Fruit fly (Drosophila melanogaster): Measurements from ENCODE around the gene CG13028.

DNA sequence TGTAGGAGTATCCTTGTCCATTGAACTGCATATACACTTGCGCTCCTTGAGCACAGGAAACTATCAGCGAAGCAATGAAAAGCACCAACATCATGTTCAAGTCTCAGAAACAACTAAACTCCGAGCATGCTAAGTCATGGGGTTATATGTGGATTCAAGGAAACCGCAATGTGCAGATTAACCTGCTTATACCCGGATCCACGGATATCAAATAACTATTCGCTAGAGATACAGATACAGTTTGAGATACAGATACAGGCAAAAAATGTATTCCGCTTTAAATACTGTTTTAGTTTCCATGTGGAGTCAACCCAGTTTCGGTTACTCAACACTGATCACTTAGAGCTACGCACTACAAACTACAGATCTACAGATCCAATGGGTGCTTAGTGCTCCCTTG lies 15.8 kb downstream of the CG13028 start, which contains the start of gene CG13022:
- TF ChIP-seq pan (optimal IDR thresholded peaks at IDR 0.05) (no peak), Dll (optimal IDR thresholded peaks at IDR 0.05) (no peak), EcR (GFP tag; optimal IDR thresholded peaks at IDR 0.05) (no peak), CG8478 (optimal IDR thresholded peaks at IDR 0.05) (no peak)

All from whole organism.